Worm (Caenorhabditis elegans) whole organism, L4/young adult: ENCODE results near the gene srh-199.

ENCODE experiments used
- W03F9.2 ChIP-seq: fragments of 150-350 bp; optimal IDR thresholded peaks from 2 replicates; lab custom pipeline; 2014; ENCODE audit warnings: missing biosample characterization, missing genetic modification characterization
- dao-5 ChIP-seq: sonication (generic microtip); optimal IDR thresholded peaks from 2 replicates; lab custom pipeline; 2016; ENCODE audit warnings: missing genotype, missing genetic modification characterization, moderate library complexity, missing compliant biosample characterization
- him-1 ChIP-seq: sonication (generic microtip); optimal IDR thresholded peaks from 2 replicates; lab custom pipeline; 2016; ENCODE audit warnings: missing genotype, missing genetic modification reagents, missing genetic modification characterization, missing compliant biosample characterization

Gene srh-199

DNA sequence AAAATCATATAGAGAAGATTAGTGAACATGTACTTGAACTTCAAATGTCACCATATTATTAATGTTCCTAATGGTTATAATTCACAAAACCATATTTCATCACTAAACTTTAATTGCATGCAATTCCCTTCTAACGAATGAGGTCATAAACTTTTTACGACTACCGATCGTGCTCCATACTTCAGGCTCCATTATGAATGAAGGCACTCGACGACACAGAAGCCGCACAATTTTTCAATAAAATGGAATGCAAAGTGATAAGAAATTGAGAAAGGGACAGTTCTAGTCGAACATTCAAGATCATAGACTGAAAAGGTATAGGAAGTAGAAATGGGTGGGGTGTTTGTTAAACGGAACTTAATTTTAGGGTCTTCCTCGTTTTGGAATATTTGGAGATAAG lies 4.8 kb upstream of the srh-199 start:
- TF ChIP-seq dao-5 (tag; lab: Kevin White, UChicago), result no peak
- no peak for TF ChIP-seq W03F9.2 (tag; lab: Kevin White, UChicago)
- no peak for TF ChIP-seq him-1 (tag; lab: Kevin White, UChicago)

DNA sequence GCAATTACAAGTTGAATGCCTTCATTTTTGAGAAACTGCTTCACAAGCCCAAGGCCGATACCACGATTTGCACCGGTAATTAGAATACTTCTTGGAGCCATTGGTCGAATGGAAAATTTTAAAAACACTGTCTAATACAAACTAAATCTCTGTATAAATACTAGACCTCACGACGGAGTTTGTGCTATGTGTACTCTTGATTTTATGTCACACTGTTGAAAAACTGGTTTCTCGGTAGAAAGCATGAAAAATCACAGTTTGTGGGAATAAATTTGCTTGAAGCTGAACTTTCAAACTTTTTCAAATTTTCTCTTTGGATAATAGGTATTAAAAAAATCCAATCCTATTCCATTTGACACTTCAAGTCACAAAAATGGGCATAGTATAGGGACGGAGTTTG lies 4.2 kb upstream of the srh-199 start, which contains the start of gene ZK697.14:
Gene ZK697.14 (minus strand): TSS at position 101 of the 400 bp plus-strand sequence.
- TF ChIP-seq him-1 (tag; lab: Kevin White, UChicago), result no peak
- no peak for TF ChIP-seq dao-5 (tag; lab: Kevin White, UChicago)
- TF ChIP-seq W03F9.2 (tag; lab: Kevin White, UChicago), result no peak

DNA sequence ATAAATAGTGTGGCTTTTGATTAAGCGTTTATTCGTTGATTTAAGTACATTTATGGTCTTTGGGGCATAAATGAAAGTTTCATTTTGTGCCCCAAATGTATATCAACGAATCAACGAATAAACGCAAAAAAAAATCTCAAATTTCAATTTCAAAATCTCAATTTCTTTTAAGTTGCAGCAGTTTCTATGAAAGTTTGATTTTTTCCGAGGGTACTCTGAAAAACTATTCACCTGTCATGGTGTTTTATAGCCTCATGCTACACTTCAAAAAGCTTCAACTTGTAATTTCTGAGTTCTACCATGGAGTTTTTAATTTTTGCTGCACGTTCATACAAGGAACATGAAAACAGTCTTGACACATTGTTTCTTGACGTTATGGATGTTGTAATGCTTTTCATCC lies 1.1 kb upstream of the srh-199 start, which contains the start of gene ZK697.1:
Gene ZK697.1 (plus strand): TSS at position 301 of the 400 bp plus-strand sequence.
- TF ChIP-seq dao-5 (tag; lab: Kevin White, UChicago), result no peak
- no peak for TF ChIP-seq W03F9.2 (tag; lab: Kevin White, UChicago)
- no peak for TF ChIP-seq him-1 (tag; lab: Kevin White, UChicago)

DNA sequence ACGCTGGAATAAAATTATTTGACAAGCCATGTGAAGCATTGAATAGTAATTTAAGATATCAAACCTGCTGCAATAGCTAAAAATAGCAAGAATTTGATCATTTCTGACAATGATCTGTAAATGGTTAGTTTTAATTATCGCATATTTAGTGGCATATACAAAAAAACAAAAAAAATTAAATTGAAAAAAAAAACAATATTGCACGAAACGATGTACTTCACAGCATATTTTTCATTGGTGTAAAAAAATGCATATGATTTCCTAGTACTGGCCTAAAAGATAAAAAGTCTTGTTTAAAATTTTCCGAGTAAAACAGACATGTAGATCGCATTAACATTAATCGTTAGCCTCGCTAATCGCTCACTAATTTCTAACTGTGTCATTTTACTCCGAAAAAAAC lies 2.3 kb downstream of the srh-199 start, which contains the start of gene ZK697.8:
Gene ZK697.8 (minus strand): TSS at position 101 of the 400 bp plus-strand sequence.
- TF ChIP-seq dao-5 (tag; lab: Kevin White, UChicago) (no peak), him-1 (tag; lab: Kevin White, UChicago) (no peak), W03F9.2 (tag; lab: Kevin White, UChicago) (no peak)

DNA sequence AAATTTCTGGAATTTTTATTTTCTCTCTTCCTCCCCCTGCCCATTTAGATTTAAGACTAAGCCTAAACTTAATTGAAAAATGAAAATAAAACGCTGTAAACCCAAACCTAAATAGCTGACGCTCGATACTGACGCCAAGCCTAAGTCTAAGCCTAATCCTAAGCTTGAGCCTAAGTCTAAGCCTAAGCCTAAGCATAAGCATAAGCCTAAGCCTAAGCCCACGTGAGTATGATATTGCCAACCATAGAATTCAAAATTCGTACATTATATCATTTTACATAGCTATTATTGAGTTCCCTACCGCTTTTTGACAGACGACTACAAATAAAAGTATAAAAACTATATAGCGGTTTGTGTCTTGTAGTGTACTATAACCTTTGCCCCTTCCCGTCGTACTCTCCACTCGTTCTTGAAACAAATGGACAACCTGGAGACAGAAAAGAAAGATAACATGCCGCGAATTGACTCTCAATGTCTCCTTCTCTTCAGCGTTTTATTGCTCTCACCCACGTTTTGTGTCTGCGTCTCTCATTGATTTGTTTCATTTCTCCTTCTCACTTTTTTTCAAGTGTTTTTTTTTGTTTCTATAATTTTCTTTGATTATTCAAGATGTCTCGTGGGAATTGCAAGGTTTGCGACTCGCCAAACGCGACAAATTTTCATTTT lies 8.0 kb downstream of the srh-199 start, which contains the start of gene nhr-256:
Gene nhr-256 (plus strand): TSS at position 567 of the 666 bp plus-strand sequence.
- peak; percentile 80 for TF ChIP-seq W03F9.2 (tag; lab: Kevin White, UChicago)
- no peak for TF ChIP-seq him-1 (tag; lab: Kevin White, UChicago)

DNA sequence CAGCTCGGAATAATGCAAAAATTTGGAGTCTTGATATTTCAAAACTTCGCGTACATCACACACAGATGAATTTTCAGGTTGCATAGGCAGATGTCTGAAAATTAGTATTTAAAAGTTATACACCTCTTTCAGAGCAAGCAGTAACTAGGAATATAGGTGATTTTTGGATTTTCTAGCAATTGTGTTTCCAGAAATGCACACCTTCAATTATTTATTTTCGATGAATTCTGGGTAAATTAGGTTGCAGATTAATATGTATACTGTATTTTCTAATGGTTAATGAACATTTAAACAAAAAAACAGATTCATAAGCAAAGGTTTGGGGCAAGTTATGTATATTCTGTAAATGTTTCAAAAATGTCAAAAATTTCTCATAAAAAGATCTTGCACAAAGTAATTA lies 10.3 kb downstream of the srh-199 start, which contains the start of gene srab-25:
Gene srab-25 (minus strand): TSS at position 101 of the 400 bp plus-strand sequence.
- TF ChIP-seq him-1 (tag; lab: Kevin White, UChicago) (no peak), W03F9.2 (tag; lab: Kevin White, UChicago) (no peak)

DNA sequence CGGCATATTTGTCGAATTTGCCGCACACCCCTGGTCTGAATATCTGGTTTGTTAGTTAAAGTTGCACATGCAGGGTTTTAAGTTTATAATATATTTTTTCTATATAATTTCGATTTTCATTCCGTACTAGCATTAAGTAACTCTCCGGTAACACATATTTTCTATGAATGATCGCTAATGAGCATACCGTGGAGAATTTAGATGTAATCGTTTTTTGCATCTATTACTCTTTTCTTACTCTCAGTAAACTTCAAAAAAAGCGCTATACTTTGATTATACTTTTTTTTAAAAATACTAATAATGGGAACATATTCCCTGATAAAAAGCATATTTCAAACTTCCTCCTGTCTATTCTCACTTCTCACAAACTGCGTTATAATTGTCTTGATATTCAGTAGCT lies 16.8 kb downstream of the srh-199 start, which contains the start of gene str-160:
Gene str-160 (plus strand): TSS at position 301 of the 400 bp plus-strand sequence.
- no peak for TF ChIP-seq him-1 (tag; lab: Kevin White, UChicago)
- TF ChIP-seq dao-5 (tag; lab: Kevin White, UChicago), result no peak
- no peak for TF ChIP-seq W03F9.2 (tag; lab: Kevin White, UChicago)

DNA sequence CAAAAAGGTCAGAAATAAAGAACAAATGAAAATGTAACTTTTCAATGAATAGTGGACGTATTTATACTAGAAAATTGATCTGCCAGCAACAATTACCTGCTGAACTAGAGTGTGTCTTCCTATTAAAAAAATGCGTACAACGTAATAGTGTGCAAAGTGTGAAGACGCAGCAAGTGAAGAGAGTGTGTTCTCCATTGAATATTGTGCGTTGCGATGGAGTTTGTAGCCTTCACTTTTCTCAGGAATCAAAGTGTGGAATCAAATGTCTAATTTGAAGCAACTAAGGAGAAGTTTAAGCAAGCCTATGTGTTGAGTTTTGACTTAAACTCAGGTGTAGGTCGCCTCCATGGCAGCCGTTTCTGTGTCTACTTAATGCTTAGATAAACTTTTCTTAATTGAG lies 19.4 kb downstream of the srh-199 start, which contains the start of gene gst-21:
Gene gst-21 (minus strand): TSS at position 101 of the 400 bp plus-strand sequence.
- no peak for TF ChIP-seq him-1 (tag; lab: Kevin White, UChicago)
- no peak for TF ChIP-seq W03F9.2 (tag; lab: Kevin White, UChicago)
- no peak for TF ChIP-seq dao-5 (tag; lab: Kevin White, UChicago)

DNA sequence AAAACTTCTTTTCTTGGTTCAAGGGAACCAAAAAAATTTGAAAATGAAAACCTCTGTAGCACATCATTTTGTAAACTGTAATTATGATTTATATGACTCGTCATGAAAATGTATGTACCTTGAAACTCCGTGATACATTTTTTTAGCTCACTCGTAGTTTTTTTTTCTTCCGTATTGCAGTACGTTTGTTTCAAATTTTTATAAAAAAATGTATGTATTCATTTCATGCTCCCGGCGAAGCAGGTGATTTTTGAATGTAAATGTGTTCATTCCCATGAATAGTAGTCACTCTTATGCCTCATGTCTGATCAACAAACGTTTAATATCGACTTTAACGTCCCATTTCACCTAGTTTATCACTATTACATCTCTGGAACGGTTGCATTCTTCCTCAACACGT lies 26.0 kb downstream of the srh-199 start, which contains the start of gene sri-27:
Gene sri-27 (plus strand): TSS at position 301 of the 400 bp plus-strand sequence.
- TF ChIP-seq dao-5 (tag; lab: Kevin White, UChicago), result no peak
- no peak for TF ChIP-seq W03F9.2 (tag; lab: Kevin White, UChicago)
- TF ChIP-seq him-1 (tag; lab: Kevin White, UChicago), result no peak

DNA sequence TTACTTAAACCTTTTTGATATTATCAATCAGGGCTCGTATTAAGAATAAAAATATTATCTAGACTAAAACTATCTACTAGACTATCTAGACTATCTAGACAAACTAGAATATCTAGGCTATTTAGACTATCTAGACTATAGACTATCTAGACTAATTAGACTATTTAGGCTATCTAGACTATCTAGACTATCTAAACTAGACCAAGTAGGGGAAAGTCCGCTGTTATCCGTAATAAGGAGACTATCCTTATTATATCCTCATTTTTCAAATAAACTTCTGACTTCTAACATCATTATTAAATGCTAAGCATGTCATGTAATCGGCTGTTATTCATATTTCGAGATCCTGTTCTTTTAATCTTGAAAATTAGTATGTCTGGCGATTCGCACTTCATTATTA lies 29.4 kb downstream of the srh-199 start, which contains the start of gene srw-101:
Gene srw-101 (plus strand): TSS at position 301 of the 400 bp plus-strand sequence.
- TF ChIP-seq him-1 (tag; lab: Kevin White, UChicago), result no peak
- TF ChIP-seq W03F9.2 (tag; lab: Kevin White, UChicago), result no peak
- no peak for TF ChIP-seq dao-5 (tag; lab: Kevin White, UChicago)

DNA sequence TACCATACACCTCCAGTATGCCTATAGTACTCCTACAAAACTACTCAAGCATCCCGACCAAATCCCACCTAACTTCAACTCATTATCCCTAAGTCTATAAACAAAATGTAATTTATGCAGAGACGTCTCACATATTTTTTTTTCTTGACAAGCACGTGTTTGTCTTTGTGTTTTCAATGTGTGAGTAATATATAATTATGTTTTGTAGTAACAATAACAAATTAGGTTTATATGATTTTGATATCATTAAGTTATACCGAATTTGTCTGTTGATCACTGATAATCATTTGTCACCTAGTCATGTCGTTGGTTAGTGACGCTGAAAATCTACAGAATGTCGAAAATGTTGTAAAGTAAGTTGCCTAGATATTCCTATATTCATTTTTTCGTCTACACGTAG lies 31.4 kb downstream of the srh-199 start, which contains the start of gene srw-102:
Gene srw-102 (plus strand): TSS at position 301 of the 400 bp plus-strand sequence.
- no peak for TF ChIP-seq W03F9.2 (tag; lab: Kevin White, UChicago)
- no peak for TF ChIP-seq him-1 (tag; lab: Kevin White, UChicago)
- no peak for TF ChIP-seq dao-5 (tag; lab: Kevin White, UChicago)

DNA sequence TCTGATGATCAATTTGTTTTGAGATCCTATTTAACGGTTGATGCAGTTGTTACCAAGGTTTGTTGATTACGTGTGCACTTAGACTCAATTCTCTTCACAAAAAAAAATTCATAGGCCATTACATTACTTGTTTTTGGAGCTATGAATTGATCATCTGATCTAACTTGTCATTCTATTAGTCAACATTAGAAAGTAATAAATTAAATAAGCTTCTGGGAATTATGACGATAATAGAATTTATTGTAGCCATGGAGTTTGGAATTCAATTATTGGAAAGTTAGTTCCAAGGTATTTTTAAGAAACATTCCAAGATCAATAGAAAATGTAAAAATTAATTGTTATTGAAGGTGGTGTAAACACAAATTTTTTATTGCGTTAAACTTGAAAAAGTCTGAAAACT lies 33.1 kb downstream of the srh-199 start:
- TF ChIP-seq W03F9.2 (tag; lab: Kevin White, UChicago) (no peak), dao-5 (tag; lab: Kevin White, UChicago) (no peak), him-1 (tag; lab: Kevin White, UChicago) (no peak)

DNA sequence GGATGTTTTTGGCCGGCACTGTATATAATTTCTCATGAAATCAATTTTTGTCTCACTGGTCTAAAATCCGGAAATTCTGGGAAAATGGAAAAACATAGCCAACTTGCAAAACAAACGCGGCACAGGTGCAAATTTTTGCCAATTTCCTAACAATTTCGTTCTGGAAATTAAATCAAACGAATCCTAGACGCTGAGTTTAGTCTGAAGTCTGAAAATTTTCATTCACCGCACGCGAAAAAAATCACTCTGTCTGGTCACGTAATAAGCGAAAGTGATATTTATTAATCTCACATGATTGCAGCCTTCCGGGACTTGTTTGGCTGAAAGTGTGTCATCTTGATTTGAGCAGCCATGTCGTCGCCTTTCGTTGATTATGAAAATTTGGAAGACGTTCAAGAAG lies 34.5 kb downstream of the srh-199 start, which contains the start of gene srw-103:
Gene srw-103 (plus strand): TSS at position 301 of the 400 bp plus-strand sequence.
- TF ChIP-seq dao-5 (tag; lab: Kevin White, UChicago) (no peak), him-1 (tag; lab: Kevin White, UChicago) (no peak), W03F9.2 (tag; lab: Kevin White, UChicago) (no peak)
